Worm (Caenorhabditis elegans) whole organism, L2 larva: Measurements from ENCODE around the gene lgc-33.

Experiments used
- C34F6.9 ChIP-seq: fragments of 150-350 bp; optimal IDR thresholded peaks from 2 replicates; lab custom pipeline; 2014; ENCODE audit warnings: missing biosample characterization, missing genetic modification characterization
- alr-1 ChIP-seq: fragments of 150-350 bp; optimal IDR thresholded peaks from 2 replicates; lab custom pipeline; 2014; ENCODE audit warnings: missing biosample characterization, missing genetic modification characterization
- dmd-4 ChIP-seq: sonication (generic microtip); optimal IDR thresholded peaks from 2 replicates; lab custom pipeline; 2017; ENCODE audit warnings: missing biosample characterization, missing genetic modification characterization
- elt-1 ChIP-seq: fragments of 150-350 bp; optimal IDR thresholded peaks from 2 replicates; lab custom pipeline; 2014; ENCODE audit warnings: missing biosample characterization, missing genetic modification characterization
- fos-1 ChIP-seq: fragments of 150-350 bp; optimal IDR thresholded peaks from 2 replicates; lab custom pipeline; 2014; ENCODE audit warnings: missing biosample characterization, missing genetic modification characterization
- lin-11 ChIP-seq: fragments of 150-350 bp; sonication (generic microtip); optimal IDR thresholded peaks from 2 replicates; lab custom pipeline; 2014; ENCODE audit warnings: missing biosample characterization, missing genetic modification characterization, inconsistent platforms, mixed read lengths
- lin-13 ChIP-seq: fragments of 150-350 bp; optimal IDR thresholded peaks from 2 replicates; lab custom pipeline; 2014; ENCODE audit warnings: missing biosample characterization, missing genetic modification reagents, missing genetic modification characterization
- nhr-23 ChIP-seq: fragments of 150-350 bp; optimal IDR thresholded peaks from 2 replicates; lab custom pipeline; 2014; ENCODE audit warnings: missing biosample characterization, missing genetic modification reagents, missing genetic modification characterization
- nhr-237 ChIP-seq: fragments of 150-350 bp; optimal IDR thresholded peaks from 2 replicates; lab custom pipeline; 2014; ENCODE audit warnings: missing biosample characterization, missing genetic modification characterization
- nhr-77 ChIP-seq: fragments of 150-350 bp; optimal IDR thresholded peaks from 2 replicates; lab custom pipeline; 2014; ENCODE audit warnings: missing biosample characterization, missing genetic modification characterization
- unc-39 ChIP-seq: fragments of 150-350 bp; optimal IDR thresholded peaks from 2 replicates; lab custom pipeline; 2014; ENCODE audit warnings: missing biosample characterization, missing genetic modification characterization
- unc-55 ChIP-seq: fragments of 150-350 bp; sonication (generic microtip); optimal IDR thresholded peaks from 3 replicates; lab custom pipeline; 2014; ENCODE audit warnings: missing biosample characterization, missing genetic modification reagents, missing genetic modification characterization
- ztf-4 ChIP-seq: fragments of 150-350 bp; optimal IDR thresholded peaks from 2 replicates; lab custom pipeline; 2014; ENCODE audit warnings: missing biosample characterization, missing genetic modification characterization

ce11 chrIV:873174-873788 lies 28.0 kb downstream of the lgc-33 start:
- TF ChIP-seq nhr-77 (tag; lab: Kevin White, UChicago): no peak
- no peak for TF ChIP-seq unc-39 (tag; lab: Kevin White, UChicago)
- TF ChIP-seq lin-11 (tag; lab: Kevin White, UChicago): no peak
- no peak for TF ChIP-seq lin-13 (GFP tag; lab: Kevin White, UChicago)
- TF ChIP-seq dmd-4 (tag; lab: Kevin White, UChicago): no peak
- no peak for TF ChIP-seq elt-1 (tag; lab: Kevin White, UChicago)
- TF ChIP-seq nhr-237: no peak
- TF ChIP-seq unc-55 (GFP tag; lab: Kevin White, UChicago): no peak
- no peak for TF ChIP-seq nhr-23 (tag; lab: Kevin White, UChicago)
- no peak for TF ChIP-seq ztf-4 (tag; lab: Kevin White, UChicago)
- no peak for TF ChIP-seq C34F6.9
- TF ChIP-seq alr-1 (tag; lab: Kevin White, UChicago): no peak
- TF ChIP-seq fos-1 (tag; lab: Kevin White, UChicago): no peak
